Worm (Caenorhabditis elegans) whole organism, early embryonic: ENCODE measurements around the gene best-6.
"Not testable (repeated sequence)": the region's sequence is repeated elsewhere in the genome, so short reads cannot be mapped to it uniquely, and the experiment has no call there.

Experiments used
- B0310.2 ChIP-seq: sonication (generic microtip); optimal IDR thresholded peaks from 2 replicates; lab custom pipeline; 2016; ENCODE audit warnings: mild to moderate bottlenecking, missing genetic modification characterization, missing compliant biosample characterization
- F13C5.2 ChIP-seq: sonication (generic microtip); optimal IDR thresholded peaks from 2 replicates; lab custom pipeline; 2017; ENCODE audit warnings: mild to moderate bottlenecking, missing genetic modification characterization, inconsistent platforms, missing compliant biosample characterization
- aly-1 ChIP-seq: sonication (generic microtip); optimal IDR thresholded peaks from 2 replicates; lab custom pipeline; 2016; ENCODE audit warnings: missing genetic modification characterization, missing compliant biosample characterization
- ama-1 ChIP-seq: fragments of 150-350 bp; optimal IDR thresholded peaks from 2 replicates; lab custom pipeline; 2014
- ceh-13 ChIP-seq: fragments of 200-800 bp; sonication (Bioruptor generic); optimal IDR thresholded peaks from 2 replicates; lab custom pipeline; 2018; ENCODE audit warnings: mild to moderate bottlenecking, missing genetic modification characterization, missing compliant biosample characterization
- ceh-36 ChIP-seq: sonication (generic microtip); optimal IDR thresholded peaks from 2 replicates; lab custom pipeline; 2016; ENCODE audit warnings: missing genetic modification characterization, inconsistent platforms, missing compliant biosample characterization
- ets-7 ChIP-seq: sonication (generic microtip); optimal IDR thresholded peaks from 2 replicates; lab custom pipeline; 2016; ENCODE audit warnings: missing genotype, missing genetic modification characterization, missing compliant biosample characterization
- flt-1 ChIP-seq: fragments of 200-800 bp; sonication (Bioruptor generic); IDR thresholded peaks from 2 replicates; pipeline ENCODE4 v1.3.6; 2022; ENCODE audit warnings: missing genetic modification characterization, missing compliant biosample characterization
- hmbx-1 ChIP-seq: sonication (generic microtip); optimal IDR thresholded peaks from 2 replicates; lab custom pipeline; 2016; ENCODE audit warnings: mild to moderate bottlenecking, missing genetic modification characterization, missing compliant biosample characterization
- hmg-4 ChIP-seq: fragments of 200-800 bp; sonication (Bioruptor generic); optimal IDR thresholded peaks from 2 replicates; lab custom pipeline; 2018; ENCODE audit warnings: mild to moderate bottlenecking, missing genetic modification characterization, missing compliant biosample characterization
- hnd-1 ChIP-seq: sonication (generic microtip); optimal IDR thresholded peaks from 2 replicates; lab custom pipeline; 2016; ENCODE audit warnings: missing genetic modification characterization, missing compliant biosample characterization
- pes-1 ChIP-seq: fragments of 200-800 bp; sonication (Bioruptor generic); IDR thresholded peaks from 2 replicates; pipeline ENCODE4 v1.3.6; 2022; ENCODE audit warnings: missing genetic modification reagents, missing genetic modification characterization, missing compliant biosample characterization
- scrt-1 ChIP-seq: fragments of 200-800 bp; sonication (Bioruptor generic); IDR thresholded peaks from 2 replicates; pipeline ENCODE4 v1.3.6; 2022; ENCODE audit warnings: missing genetic modification characterization, missing compliant biosample characterization
- sea-1 ChIP-seq: fragments of 200-800 bp; sonication (Bioruptor generic); conservative IDR thresholded peaks from 2 replicates; pipeline ENCODE4 v1.3.6; 2022; ENCODE audit warnings: missing genetic modification characterization, missing compliant biosample characterization
- tbx-11 ChIP-seq: fragments of 200-800 bp; sonication (Bioruptor generic); IDR thresholded peaks from 2 replicates; pipeline ENCODE4 v1.3.6; 2022; ENCODE audit warnings: missing genetic modification characterization, missing compliant biosample characterization
- tbx-37 ChIP-seq: fragments of 200-800 bp; sonication (Bioruptor generic); conservative IDR thresholded peaks from 2 replicates; pipeline ENCODE4 v1.3.6; 2022; ENCODE audit warnings: missing genetic modification reagents, missing genetic modification characterization, missing compliant biosample characterization
- tra-4 ChIP-seq: sonication (generic microtip); optimal IDR thresholded peaks from 2 replicates; lab custom pipeline; 2017; ENCODE audit warnings: missing genetic modification characterization, missing compliant biosample characterization

Gene best-6

DNA sequence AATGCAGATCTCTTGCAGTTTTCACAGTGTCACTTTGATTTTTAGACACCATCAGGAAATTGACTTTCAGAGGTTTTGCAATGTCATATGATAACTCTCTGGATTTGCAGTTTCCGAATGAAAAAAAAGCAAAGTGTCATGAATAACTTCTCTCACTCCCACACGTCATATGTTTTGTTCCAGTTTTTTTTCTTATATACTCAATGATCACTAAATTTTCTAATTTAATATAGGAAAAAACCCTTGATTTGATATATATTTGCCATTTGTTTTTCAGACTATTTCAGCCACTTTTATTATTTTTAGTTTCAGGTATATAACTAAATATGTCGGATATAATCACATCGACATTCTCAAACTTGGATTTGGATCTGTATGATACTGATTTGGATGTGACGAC lies 8.6 kb upstream of the best-6 start, which contains the start of gene C09B9.1:
C09B9.1 (plus strand) TSS at position 301 of the 400 bp plus-strand sequence.
- no peak for TF ChIP-seq scrt-1 (GFP tag; lab: Robert Waterston, UW)
- TF ChIP-seq ets-7 (tag; lab: Kevin White, UChicago), result no peak
- no peak for TF ChIP-seq hnd-1 (tag; lab: Kevin White, UChicago)
- no peak for TF ChIP-seq sea-1 (GFP tag; lab: Robert Waterston, UW)
- no peak for TF ChIP-seq ceh-13 (GFP tag; lab: Kevin White, UChicago)
- no peak for TF ChIP-seq F13C5.2 (tag; lab: Kevin White, UChicago)
- no peak for TF ChIP-seq pes-1
- no peak for TF ChIP-seq aly-1 (tag; lab: Kevin White, UChicago)
- no peak for TF ChIP-seq flt-1 (GFP tag; lab: Robert Waterston, UW)
- no peak for TF ChIP-seq tbx-11
- TF ChIP-seq B0310.2 (tag; lab: Kevin White, UChicago), result no peak
- TF ChIP-seq hmbx-1 (tag; lab: Kevin White, UChicago), result no peak
- TF ChIP-seq tra-4 (tag; lab: Kevin White, UChicago), result no peak
- no peak for TF ChIP-seq ama-1 (lab: Kevin White, UChicago)
- no peak for TF ChIP-seq tbx-37 (GFP tag; lab: Robert Waterston, UW)
- TF ChIP-seq ceh-36 (tag; lab: Kevin White, UChicago), result no peak
- no peak for TF ChIP-seq hmg-4 (GFP tag; lab: Kevin White, UChicago)

ce11 chrIV:5033276-5033675 lies 4.4 kb upstream of the best-6 start, which contains the start of gene C09B9.4:
C09B9.4 (minus strand) TSS chrIV:5033376.
- no peak for TF ChIP-seq ceh-36 (tag; lab: Kevin White, UChicago)
- no peak for TF ChIP-seq tra-4 (tag; lab: Kevin White, UChicago)
- TF ChIP-seq aly-1 (tag; lab: Kevin White, UChicago), result no peak
- no peak for TF ChIP-seq pes-1
- no peak for TF ChIP-seq hnd-1 (tag; lab: Kevin White, UChicago)
- no peak for TF ChIP-seq scrt-1 (GFP tag; lab: Robert Waterston, UW)
- TF ChIP-seq tbx-11, result no peak
- no peak for TF ChIP-seq flt-1 (GFP tag; lab: Robert Waterston, UW)
- no peak for TF ChIP-seq hmbx-1 (tag; lab: Kevin White, UChicago)
- TF ChIP-seq ets-7 (tag; lab: Kevin White, UChicago), result no peak
- TF ChIP-seq ama-1 (lab: Kevin White, UChicago), result no peak
- TF ChIP-seq B0310.2 (tag; lab: Kevin White, UChicago), result no peak
- no peak for TF ChIP-seq F13C5.2 (tag; lab: Kevin White, UChicago)
- no peak for TF ChIP-seq sea-1 (GFP tag; lab: Robert Waterston, UW)
- no peak for TF ChIP-seq ceh-13 (GFP tag; lab: Kevin White, UChicago)
- no peak for TF ChIP-seq hmg-4 (GFP tag; lab: Kevin White, UChicago)
- no peak for TF ChIP-seq tbx-37 (GFP tag; lab: Robert Waterston, UW)

DNA sequence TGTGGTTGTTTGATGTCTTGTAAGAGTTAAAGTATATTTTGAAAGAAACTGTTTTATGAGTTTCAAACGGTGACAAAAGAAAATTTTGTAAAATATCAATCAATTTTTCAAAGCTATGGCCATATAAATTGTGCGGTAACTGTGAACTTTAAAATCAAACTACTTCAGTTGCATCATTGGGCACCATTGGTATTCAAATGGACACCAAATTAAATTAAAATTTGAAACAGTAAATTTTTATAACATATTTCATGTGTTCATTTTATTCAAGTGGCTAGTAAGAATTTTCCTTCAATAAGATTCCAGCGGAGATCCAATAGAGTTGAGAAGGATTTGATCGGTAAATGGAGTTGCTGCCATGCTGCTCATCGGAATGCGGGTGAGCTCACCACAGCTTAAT lies 2.5 kb upstream of the best-6 start:
- TF ChIP-seq tbx-37 (GFP tag; lab: Robert Waterston, UW) (no peak), sea-1 (GFP tag; lab: Robert Waterston, UW) (no peak), ceh-36 (tag; lab: Kevin White, UChicago) (no peak), F13C5.2 (tag; lab: Kevin White, UChicago) (no peak), ama-1 (lab: Kevin White, UChicago) (no peak), ceh-13 (GFP tag; lab: Kevin White, UChicago) (no peak)

DNA sequence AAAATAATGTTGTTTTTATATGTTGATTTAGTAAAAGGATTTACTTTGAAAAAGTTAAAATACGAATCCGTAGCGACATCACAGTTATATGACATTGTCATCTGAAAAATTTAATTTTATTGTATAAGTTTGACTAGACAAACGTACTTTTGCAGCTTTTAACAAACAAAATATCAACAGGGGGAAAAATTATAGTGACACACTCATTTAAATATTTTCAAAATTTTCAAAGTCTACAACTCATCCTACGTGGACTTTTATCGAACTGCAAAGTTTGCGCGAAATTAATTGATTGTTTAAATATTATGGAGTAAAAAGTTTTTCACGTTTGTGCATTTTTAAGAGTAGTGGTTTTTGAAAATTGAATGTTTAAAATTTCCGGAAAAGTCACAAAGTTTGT lies 3.2 kb downstream of the best-6 start, which contains the start of gene C09B9.85:
C09B9.85 (minus strand) TSS at position 101 of the 400 bp plus-strand sequence.
- TF ChIP-seq tra-4 (tag; lab: Kevin White, UChicago), result no peak
- no peak for TF ChIP-seq ama-1 (lab: Kevin White, UChicago)
- no peak for TF ChIP-seq hnd-1 (tag; lab: Kevin White, UChicago)
- TF ChIP-seq tbx-37 (GFP tag; lab: Robert Waterston, UW), result no peak
- TF ChIP-seq tbx-11, result no peak
- no peak for TF ChIP-seq sea-1 (GFP tag; lab: Robert Waterston, UW)
- no peak for TF ChIP-seq ets-7 (tag; lab: Kevin White, UChicago)
- no peak for TF ChIP-seq hmg-4 (GFP tag; lab: Kevin White, UChicago)
- no peak for TF ChIP-seq ceh-13 (GFP tag; lab: Kevin White, UChicago)
- no peak for TF ChIP-seq scrt-1 (GFP tag; lab: Robert Waterston, UW)
- no peak for TF ChIP-seq F13C5.2 (tag; lab: Kevin White, UChicago)
- no peak for TF ChIP-seq pes-1
- TF ChIP-seq B0310.2 (tag; lab: Kevin White, UChicago), result no peak
- TF ChIP-seq flt-1 (GFP tag; lab: Robert Waterston, UW), result no peak

ce11 chrIV:5020533-5020932 lies 8.3 kb downstream of the best-6 start, which contains the start of gene T28H11.8:
T28H11.8 (minus strand) TSS chrIV:5020633.
- TF ChIP-seq tbx-11, result no peak
- TF ChIP-seq tbx-37 (GFP tag; lab: Robert Waterston, UW), result no peak
- no peak for TF ChIP-seq ceh-13 (GFP tag; lab: Kevin White, UChicago)
- no peak for TF ChIP-seq tra-4 (tag; lab: Kevin White, UChicago)
- TF ChIP-seq hmbx-1 (tag; lab: Kevin White, UChicago), result no peak

ce11 chrIV:5017075-5017474 lies 11.8 kb downstream of the best-6 start, which contains the start of gene T28H11.7:
T28H11.7 (minus strand) TSS chrIV:5017175.
- TF ChIP-seq tbx-37 (GFP tag; lab: Robert Waterston, UW); scrt-1 (GFP tag; lab: Robert Waterston, UW); ama-1 (lab: Kevin White, UChicago): not testable (repeated sequence)

ce11 chrIV:5016461-5016860 lies 12.4 kb downstream of the best-6 start, which contains the start of gene ssq-4:
ssq-4 (plus strand) TSS chrIV:5016479.
- TF ChIP-seq pes-1; sea-1 (GFP tag; lab: Robert Waterston, UW); scrt-1 (GFP tag; lab: Robert Waterston, UW): not testable (repeated sequence)
